Fruit fly (Drosophila melanogaster): Measurements from ENCODE around the gene Gr64f.

DNA sequence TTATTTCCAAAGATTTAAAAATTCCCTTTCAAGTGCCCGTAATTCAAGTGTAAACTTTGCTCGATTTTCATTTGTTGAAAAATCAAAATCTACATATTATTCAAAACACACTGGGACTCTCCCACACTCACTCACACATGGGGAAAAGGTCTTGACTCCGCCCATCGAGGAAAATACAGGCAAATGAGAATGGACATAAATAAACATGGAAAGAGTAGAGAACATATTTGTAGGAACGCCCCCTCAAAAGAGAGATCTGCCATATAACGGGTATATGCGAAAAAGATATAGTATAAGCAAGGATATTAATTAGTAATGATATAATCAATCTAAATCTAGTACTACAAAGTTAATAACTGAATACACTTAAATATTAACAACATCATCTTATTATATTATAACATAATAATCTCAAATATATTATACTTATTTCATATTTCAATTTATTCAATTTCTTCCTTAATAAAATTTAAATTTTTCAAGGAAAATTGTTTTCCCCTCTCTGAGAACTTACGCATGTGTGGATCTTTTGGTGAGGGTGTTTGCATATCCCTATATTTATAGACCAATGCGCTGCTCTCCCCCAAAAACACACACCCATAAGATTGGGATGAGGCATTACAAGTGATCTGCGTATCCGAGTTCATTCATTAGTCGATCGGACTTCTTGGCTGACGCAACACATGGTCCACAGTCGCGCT lies 17.2 kb upstream of the Gr64f start, which contains the start of gene FoxL1:
- TF ChIP-seq brk (GFP tag; optimal IDR thresholded peaks at IDR 0.05) (no peak), psq (GFP tag; optimal IDR thresholded peaks at IDR 0.05) (no peak), br (GFP tag; optimal IDR thresholded peaks at IDR 0.05) (no peak), Sp1 (GFP tag; optimal IDR thresholded peaks at IDR 0.05) (no peak), lola (GFP tag; optimal IDR thresholded peaks at IDR 0.05) (no peak), sv (GFP tag; optimal IDR thresholded peaks at IDR 0.05) (no peak), h (GFP tag; optimal IDR thresholded peaks at IDR 0.05) (no peak), dmrt93B (GFP tag; optimal IDR thresholded peaks at IDR 0.05) (no peak)
